Fruit fly (Drosophila melanogaster) whole organism, embryonic: ENCODE data around the gene Mo25.

ENCODE experiments used
- CG10267 ChIP-seq: fragments of 200-800 bp; sonication (Bioruptor generic); optimal IDR thresholded peaks from 2 replicates; lab custom pipeline; 2018; ENCODE audit warnings: missing biosample characterization, mild to moderate bottlenecking, missing genetic modification characterization, moderate library complexity
- CG7928 ChIP-seq: fragments of 200-800 bp; sonication (Bioruptor generic); optimal IDR thresholded peaks from 2 replicates; lab custom pipeline; 2017; ENCODE audit warnings: missing biosample characterization, mild to moderate bottlenecking, missing genetic modification characterization
- CG8388 ChIP-seq: fragments of 200-800 bp; sonication (Bioruptor generic); optimal IDR thresholded peaks from 2 replicates; lab custom pipeline; 2019; ENCODE audit warnings: missing biosample characterization, mild to moderate bottlenecking, missing genetic modification characterization, moderate library complexity
- CkIIα-i1 ChIP-seq: fragments of 200-800 bp; sonication (Bioruptor generic); IDR thresholded peaks from 2 replicates; pipeline ENCODE4 v1.3.6; 2022; ENCODE audit warnings: missing biosample characterization, missing genetic modification characterization
- D19B ChIP-seq: fragments of 200-800 bp; sonication (Bioruptor generic); optimal IDR thresholded peaks from 2 replicates; lab custom pipeline; 2017; ENCODE audit warnings: missing biosample characterization, mild to moderate bottlenecking, missing genetic modification characterization
- Sox100B ChIP-seq: fragments of 200-800 bp; sonication (Bioruptor generic); optimal IDR thresholded peaks from 3 replicates; lab custom pipeline; 2018; ENCODE audit warnings: missing biosample characterization, mild to moderate bottlenecking, missing genetic modification characterization
- TFAM ChIP-seq: fragments of 200-800 bp; sonication (Bioruptor generic); optimal IDR thresholded peaks from 2 replicates; lab custom pipeline; 2017; ENCODE audit warnings: missing biosample characterization, missing genetic modification characterization, inconsistent platforms
- Usf ChIP-seq: fragments of 200-800 bp; sonication (Bioruptor generic); optimal IDR thresholded peaks from 2 replicates; lab custom pipeline; 2017; ENCODE audit warnings: missing genotype, missing biosample characterization, missing genetic modification characterization
- YL-1 ChIP-seq: fragments of 200-800 bp; sonication (Bioruptor generic); optimal IDR thresholded peaks from 3 replicates; lab custom pipeline; 2017; ENCODE audit warnings: missing biosample characterization, mild to moderate bottlenecking, missing genetic modification characterization
- dati ChIP-seq: fragments of 200-800 bp; sonication (Bioruptor generic); IDR thresholded peaks from 2 replicates; pipeline ENCODE4 v1.3.6; 2022; ENCODE audit warnings: missing biosample characterization, missing genetic modification characterization
- pan ChIP-seq, 4 experiments: fragments of >200 bp in 3 of 4; fragments of 200-800 bp in 1 of 4; sonication (Bioruptor generic) in 1 of 4; optimal IDR thresholded peaks in 3 of 4; IDR thresholded peaks in 1 of 4; 2 replicates each; pipeline versions ENCODE4 v1.3.6 to Lab custom; 2017 to 2022; ENCODE audit warnings: missing biosample characterization in 2 of 4, missing genetic modification characterization in 2 of 4, mixed read lengths in 1 of 4
- shn ChIP-seq: fragments of 200-800 bp; sonication (Bioruptor generic); optimal IDR thresholded peaks from 3 replicates; lab custom pipeline; 2016; ENCODE audit warnings: missing biosample characterization, missing genetic modification characterization
- toy ChIP-seq: fragments of 200-800 bp; sonication (Bioruptor generic); IDR thresholded peaks from 2 replicates; pipeline ENCODE4 v1.3.6; 2022; ENCODE audit warnings: missing biosample characterization, missing genetic modification characterization

dm6 chr3L:16584074-16584578 lies 31.1 kb downstream of the Mo25 start, which contains the start of gene UQCR-C2:
- TF ChIP-seq CkIIα-i1 (GFP tag; lab: Robert Waterston, UW) (no peak), D19B (GFP tag; lab: Kevin White, UChicago) (no peak), shn (no peak), pan (optimal IDR thresholded peaks at IDR 0.05; lab: Kevin White, UChicago) (no peak), pan (GFP tag; optimal IDR thresholded peaks at IDR 0.05 in 1 of 2, IDR thresholded peaks at IDR 0.05 in 1 of 2) (no peak), CG7928 (GFP tag; lab: Kevin White, UChicago) (peak; percentile 37), toy (no peak), YL-1 (GFP tag; lab: Kevin White, UChicago) (peak; percentile 92), TFAM (GFP tag; lab: Kevin White, UChicago) (no peak), Sox100B (GFP tag; lab: Kevin White, UChicago) (no peak), Usf (GFP tag; lab: Kevin White, UChicago) (no peak), dati (no peak), CG10267 (tag; lab: Kevin White, UChicago) (peak; percentile 55), CG8388 (no peak)
